Worm (Caenorhabditis elegans) whole organism, L4/young adult: ENCODE measurements around the gene rabr-3.

Experiments used
- W03F9.2 ChIP-seq: fragments of 150-350 bp; optimal IDR thresholded peaks from 2 replicates; lab custom pipeline; 2014; ENCODE audit warnings: missing biosample characterization, missing genetic modification characterization
- dao-5 ChIP-seq: sonication (generic microtip); optimal IDR thresholded peaks from 2 replicates; lab custom pipeline; 2016; ENCODE audit warnings: missing genotype, missing genetic modification characterization, moderate library complexity, missing compliant biosample characterization
- him-1 ChIP-seq: sonication (generic microtip); optimal IDR thresholded peaks from 2 replicates; lab custom pipeline; 2016; ENCODE audit warnings: missing genotype, missing genetic modification reagents, missing genetic modification characterization, missing compliant biosample characterization

- TF ChIP-seq W03F9.2 (tag; lab: Kevin White, UChicago): no peak
- no peak for TF ChIP-seq him-1 (tag; lab: Kevin White, UChicago)
- no peak for TF ChIP-seq dao-5
These were observed 36.7 kb downstream of the rabr-3 start, which contains the start of gene gst-22 for ce11 chrV:16232180-16232579.
